Fruit fly (Drosophila melanogaster) whole organism, embryonic: ENCODE results near the gene CG33306.

Experiments
- Aef1 ChIP-seq: fragments of 200-800 bp; sonication (Bioruptor generic); IDR thresholded peaks from 3 replicates; pipeline ENCODE4 v1.3.6; 2022; ENCODE audit warnings: missing biosample characterization, missing genetic modification characterization
- CG1529 ChIP-seq: fragments of 200-800 bp; sonication (Bioruptor generic); optimal IDR thresholded peaks from 3 replicates; lab custom pipeline; 2018; ENCODE audit warnings: missing biosample characterization, missing genetic modification characterization
- CG17359 ChIP-seq: fragments of 200-800 bp; sonication (Bioruptor generic); optimal IDR thresholded peaks from 3 replicates; lab custom pipeline; 2018; ENCODE audit warnings: missing biosample characterization, mild to moderate bottlenecking, missing genetic modification characterization, moderate library complexity
- CG7928 ChIP-seq: fragments of 200-800 bp; sonication (Bioruptor generic); optimal IDR thresholded peaks from 2 replicates; lab custom pipeline; 2017; ENCODE audit warnings: missing biosample characterization, mild to moderate bottlenecking, missing genetic modification characterization
- dmrt99B ChIP-seq: fragments of 200-800 bp; sonication (Bioruptor generic); optimal IDR thresholded peaks from 2 replicates; lab custom pipeline; 2018; ENCODE audit warnings: missing biosample characterization, mild to moderate bottlenecking, missing genetic modification characterization, moderate library complexity
- fd3F ChIP-seq: fragments of 200-800 bp; sonication (Bioruptor generic); optimal IDR thresholded peaks from 2 replicates; lab custom pipeline; 2018; ENCODE audit warnings: missing biosample characterization, mild to moderate bottlenecking, missing genetic modification characterization, moderate library complexity
- stc ChIP-seq: fragments of 200-800 bp; sonication (Bioruptor generic); IDR thresholded peaks from 2 replicates; pipeline ENCODE4 v1.3.6; 2022; ENCODE audit warnings: missing biosample characterization, missing genetic modification characterization
- yki ChIP-seq: fragments of >200 bp; optimal IDR thresholded peaks from 3 replicates; lab custom pipeline; 2018

dm6 chr2L:13849125-13849524 lies 5.6 kb upstream of the CG33306 start, which contains the start of gene CG7968:
- TF ChIP-seq CG1529 (GFP tag; lab: Kevin White, UChicago) (no peak), yki (lab: Kevin White, UChicago) (no peak), Aef1 (GFP tag; lab: Robert Waterston, UW) (no peak), dmrt99B (tag; lab: Kevin White, UChicago) (no peak), CG17359 (tag; lab: Kevin White, UChicago) (no peak), stc (GFP tag; lab: Robert Waterston, UW) (no peak), fd3F (no peak), CG7928 (GFP tag; lab: Kevin White, UChicago) (no peak)
